Fruit fly (Drosophila melanogaster): ENCODE results near the gene Cpr64Aa.

Cpr64Aa gene

dm6 chr3L:4215079-4215478, 6.1 kb upstream of the Cpr64Aa start, which contains the start of gene Cpr64Ad:
Cpr64Ad (plus strand) TSS chr3L:4215379.
- TF ChIP-seq CG10348 (GFP tag; IDR thresholded peaks at IDR 0.05) (no peak), CG13204 (GFP tag; optimal IDR thresholded peaks at IDR 0.05) (no peak), gl (tag; optimal IDR thresholded peaks at IDR 0.05) (no peak), Ets98B (GFP tag; IDR thresholded peaks at IDR 0.05) (no peak), CG17806 (tag; optimal IDR thresholded peaks at IDR 0.05) (no peak), CG32121 (GFP tag; IDR thresholded peaks at IDR 0.05) (no peak), Pif1A (GFP tag; optimal IDR thresholded peaks at IDR 0.05) (no peak)

DNA sequence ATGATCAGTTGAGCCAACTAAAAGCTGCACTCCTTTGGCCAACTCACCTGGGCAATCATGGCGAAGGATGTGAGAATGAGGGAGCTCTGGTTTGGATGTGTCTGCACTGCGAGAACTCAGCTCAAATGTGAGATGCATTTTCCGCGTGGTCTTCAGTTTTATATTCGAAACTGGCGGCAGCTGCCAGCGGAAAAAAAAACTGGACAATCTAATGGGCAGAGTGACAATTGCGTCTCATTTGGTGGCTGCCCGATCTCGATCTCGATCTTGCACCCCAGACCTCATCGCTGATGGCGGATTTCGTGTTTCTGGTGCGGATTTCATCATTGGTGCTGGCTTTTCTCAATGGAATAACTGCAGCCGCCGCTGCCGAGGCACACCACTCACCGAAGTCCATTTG, 3.8 kb upstream of the Cpr64Aa start, which contains the start of gene Cpr64Ac:
Cpr64Ac (minus strand) TSS at position 101 of the 400 bp plus-strand sequence.
- TF ChIP-seq CG8159 (tag; optimal IDR thresholded peaks at IDR 0.05) (no peak), CG34367 (tag; optimal IDR thresholded peaks at IDR 0.05) (no peak), CG9948 (tag; optimal IDR thresholded peaks at IDR 0.05) (no peak), fd96Ca (GFP tag; IDR thresholded peaks at IDR 0.05) (no peak), gl (tag; optimal IDR thresholded peaks at IDR 0.05) (no peak), CG14655 (GFP tag; optimal IDR thresholded peaks at IDR 0.05) (no peak), CG10348 (GFP tag; IDR thresholded peaks at IDR 0.05) (no peak), Snoo (tag; optimal IDR thresholded peaks at IDR 0.05) (no peak), Pif1B (GFP tag; optimal IDR thresholded peaks at IDR 0.05) (no peak), Pif1A (GFP tag; optimal IDR thresholded peaks at IDR 0.05) (no peak), CG32121 (GFP tag; IDR thresholded peaks at IDR 0.05) (no peak), EcR (GFP tag; optimal IDR thresholded peaks at IDR 0.05) (no peak), Ets98B (GFP tag; IDR thresholded peaks at IDR 0.05) (no peak), CG12605 (GFP tag; IDR thresholded peaks at IDR 0.05) (no peak), rn (GFP tag; IDR thresholded peaks at IDR 0.05) (no peak), CG4496 (GFP tag; IDR thresholded peaks at IDR 0.05) (no peak), CG17806 (tag; optimal IDR thresholded peaks at IDR 0.05) (no peak), CG15710 (tag; optimal IDR thresholded peaks at IDR 0.05) (no peak)

dm6 chr3L:4211440-4211839, 2.5 kb upstream of the Cpr64Aa start, which contains the start of gene Cpr64Ab:
Cpr64Ab (minus strand) TSS chr3L:4211540.
- TF ChIP-seq CG13204 (GFP tag; optimal IDR thresholded peaks at IDR 0.05) (no peak), CG9948 (tag; optimal IDR thresholded peaks at IDR 0.05) (no peak), Snoo (tag; optimal IDR thresholded peaks at IDR 0.05) (no peak), D1 (tag; optimal IDR thresholded peaks at IDR 0.05) (no peak), CG15710 (tag; optimal IDR thresholded peaks at IDR 0.05) (no peak), Pif1A (GFP tag; optimal IDR thresholded peaks at IDR 0.05) (no peak), CG4496 (GFP tag; IDR thresholded peaks at IDR 0.05) (no peak), CG32121 (GFP tag; IDR thresholded peaks at IDR 0.05) (no peak), CG34367 (tag; optimal IDR thresholded peaks at IDR 0.05) (no peak), CG12605 (GFP tag; IDR thresholded peaks at IDR 0.05) (no peak), gl (tag; optimal IDR thresholded peaks at IDR 0.05) (no peak), CG14655 (GFP tag; optimal IDR thresholded peaks at IDR 0.05) (no peak), CG8301 (tag; optimal IDR thresholded peaks at IDR 0.05) (no peak), rn (GFP tag; IDR thresholded peaks at IDR 0.05) (no peak), CG8159 (tag; optimal IDR thresholded peaks at IDR 0.05) (no peak), Pif1B (GFP tag; optimal IDR thresholded peaks at IDR 0.05) (no peak), EcR (GFP tag; optimal IDR thresholded peaks at IDR 0.05) (no peak), fd96Ca (GFP tag; IDR thresholded peaks at IDR 0.05) (no peak), CG17806 (tag; optimal IDR thresholded peaks at IDR 0.05) (no peak), CG10348 (GFP tag; IDR thresholded peaks at IDR 0.05) (no peak)

DNA sequence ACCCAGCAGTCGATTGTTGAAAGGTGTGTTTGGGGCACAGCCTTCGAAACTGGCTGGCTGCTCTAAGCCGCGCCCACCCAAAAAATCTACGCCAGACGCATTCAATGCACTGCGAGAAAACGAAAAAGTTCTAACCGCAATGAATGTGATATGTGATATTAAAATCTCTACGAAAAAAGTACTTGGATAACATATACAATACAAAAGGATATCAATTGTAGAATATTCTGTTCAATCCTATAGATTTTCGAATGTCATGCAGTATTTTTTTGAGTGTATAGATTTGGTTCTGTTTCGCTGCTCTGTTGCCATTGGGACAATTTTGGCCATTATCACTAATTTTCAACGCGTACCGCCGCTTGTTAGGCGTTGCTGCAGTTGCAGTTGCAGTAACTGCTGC, 753 bp upstream of the Cpr64Aa start:
- TF ChIP-seq CG8159 (tag; optimal IDR thresholded peaks at IDR 0.05) (no peak), CG17806 (tag; optimal IDR thresholded peaks at IDR 0.05) (no peak), CG32121 (GFP tag; IDR thresholded peaks at IDR 0.05) (peak; percentile 88), CG4496 (GFP tag; IDR thresholded peaks at IDR 0.05) (peak; percentile 83), fd96Ca (GFP tag; IDR thresholded peaks at IDR 0.05) (peak; percentile 61), CG9948 (tag; optimal IDR thresholded peaks at IDR 0.05) (peak; percentile 4), CG13204 (GFP tag; optimal IDR thresholded peaks at IDR 0.05) (no peak), Ets98B (GFP tag; IDR thresholded peaks at IDR 0.05) (peak; percentile 79), CG8301 (tag; optimal IDR thresholded peaks at IDR 0.05) (peak; percentile 45)

dm6 chr3L:4204867-4205266, 4.1 kb downstream of the Cpr64Aa start:
- TF ChIP-seq CG15710 (tag; optimal IDR thresholded peaks at IDR 0.05) (no peak), D1 (tag; optimal IDR thresholded peaks at IDR 0.05) (no peak), Pif1B (GFP tag; optimal IDR thresholded peaks at IDR 0.05) (no peak), CG12605 (GFP tag; IDR thresholded peaks at IDR 0.05) (no peak), CG10348 (GFP tag; IDR thresholded peaks at IDR 0.05) (no peak), Ets98B (GFP tag; IDR thresholded peaks at IDR 0.05) (no peak)

dm6 chr3L:4204239-4204638, 4.7 kb downstream of the Cpr64Aa start, which contains the start of gene CG15005:
CG15005 (minus strand) TSS chr3L:4204339.
- TF ChIP-seq CG8159 (tag; optimal IDR thresholded peaks at IDR 0.05): no peak
- no peak for TF ChIP-seq D1 (tag; optimal IDR thresholded peaks at IDR 0.05)
- no peak for TF ChIP-seq CG9948 (tag; optimal IDR thresholded peaks at IDR 0.05)
- TF ChIP-seq CG32121 (GFP tag; IDR thresholded peaks at IDR 0.05): no peak
- TF ChIP-seq CG13204 (GFP tag; optimal IDR thresholded peaks at IDR 0.05): no peak
- TF ChIP-seq fd96Ca (GFP tag; IDR thresholded peaks at IDR 0.05): no peak
- TF ChIP-seq Ets98B (GFP tag; IDR thresholded peaks at IDR 0.05): no peak
- TF ChIP-seq EcR (GFP tag; optimal IDR thresholded peaks at IDR 0.05): no peak
- no peak for TF ChIP-seq Pif1A (GFP tag; optimal IDR thresholded peaks at IDR 0.05)
